Worm (Caenorhabditis elegans): Measurements from ENCODE around the gene C05E11.2.

C05E11.2 gene

ce11 chrX:4578581-4578980 is 8.1 kb upstream of the C05E11.2 start:
- no peak for TF ChIP-seq F10E7.11 (tag; optimal IDR thresholded peaks at IDR 0.05)
- no peak for TF ChIP-seq ztf-3 (GFP tag; optimal IDR thresholded peaks at IDR 0.05)
- TF ChIP-seq unc-130 (GFP tag; optimal IDR thresholded peaks at IDR 0.05) = no peak
- no peak for TF ChIP-seq attf-3 (GFP tag; conservative IDR thresholded peaks at IDR 0.05)
- TF ChIP-seq dpl-1 (GFP tag; optimal IDR thresholded peaks at IDR 0.05) = no peak

- TF ChIP-seq him-1 (tag; optimal IDR thresholded peaks at IDR 0.05) (no peak), mcd-1 (GFP tag; IDR thresholded peaks at IDR 0.05) (no peak), zim-3 (tag; optimal IDR thresholded peaks at IDR 0.05) (no peak), chd-7 (tag; optimal IDR thresholded peaks at IDR 0.05) (no peak), snpc-1.3 (tag; optimal IDR thresholded peaks at IDR 0.05; ENCODE audit: insufficient read depth) (no peak), F22D6.2 (tag; optimal IDR thresholded peaks at IDR 0.05) (no peak), Y79H2A.3 (GFP tag; conservative IDR thresholded peaks at IDR 0.05) (no peak), B0261.1 (tag; optimal IDR thresholded peaks at IDR 0.05) (no peak), ceh-91 (GFP tag; IDR thresholded peaks at IDR 0.05) (no peak), mes-4 (tag; optimal IDR thresholded peaks at IDR 0.05) (no peak), bed-1 (GFP tag; IDR thresholded peaks at IDR 0.05) (no peak), hmg-20 (GFP tag; IDR thresholded peaks at IDR 0.05) (no peak), F57C9.4 (tag; optimal IDR thresholded peaks at IDR 0.05) (no peak), lsy-27 (tag; optimal IDR thresholded peaks at IDR 0.05; ENCODE audit: borderline replicate concordance, insufficient read depth) (no peak)
These were observed 1.1 kb upstream of the C05E11.2 start, which contains the start of gene C05E11.7 for ce11 chrX:4585579-4585978. TSS of gene C05E11.7 (minus strand) at chrX:4585679.

- TF ChIP-seq Y56A3A.18 (GFP tag; IDR thresholded peaks at IDR 0.05) (no peak), madf-10 (tag; optimal IDR thresholded peaks at IDR 0.05) (no peak), nhr-80 (tag; optimal IDR thresholded peaks at IDR 0.05) (peak; percentile 54), ztf-18 (tag; optimal IDR thresholded peaks at IDR 0.05) (peak; percentile 90), somi-1 (GFP tag; optimal IDR thresholded peaks at IDR 0.05) (no peak), sea-2 (GFP tag; IDR thresholded peaks at IDR 0.05) (no peak), bed-1 (GFP tag; IDR thresholded peaks at IDR 0.05) (no peak), snpc-4 (GFP tag; optimal IDR thresholded peaks at IDR 0.05) (no peak), snpc-4 (tag; optimal IDR thresholded peaks at IDR 0.05) (peak in 1 of 4 experiments; percentile 29), let-607 (tag; optimal IDR thresholded peaks at IDR 0.05) (peak; percentile 50 to 63), hsf-1 (GFP tag; IDR thresholded peaks at IDR 0.05) (no peak), B0019.2 (GFP tag; conservative IDR thresholded peaks at IDR 0.05) (no peak), sptf-2 (GFP tag; optimal IDR thresholded peaks at IDR 0.05) (no peak), ztf-22 (GFP tag; optimal IDR thresholded peaks at IDR 0.05) (no peak), xnd-1 (tag; optimal IDR thresholded peaks at IDR 0.05) (no peak), attf-5 (GFP tag; optimal IDR thresholded peaks at IDR 0.05) (peak; percentile 7), dox-1 (GFP tag; IDR thresholded peaks at IDR 0.05) (no peak)
These were observed 1.2 kb downstream of the C05E11.2 start for ce11 chrX:4587934-4588333.

ce11 chrX:4588462-4588861 is 1.7 kb downstream of the C05E11.2 start, which contains the start of gene lnp-1:
TSS of gene lnp-1 (plus strand) at chrX:4588762.
- no peak for TF ChIP-seq mes-4 (tag; optimal IDR thresholded peaks at IDR 0.05)
- no peak for TF ChIP-seq ets-4 (GFP tag; optimal IDR thresholded peaks at IDR 0.05)
- no peak for TF ChIP-seq ztf-26 (tag; optimal IDR thresholded peaks at IDR 0.05)
- no peak for TF ChIP-seq pbrm-1 (GFP tag; IDR thresholded peaks at IDR 0.05)
- no peak for TF ChIP-seq Y95B8A.8 (GFP tag; IDR thresholded peaks at IDR 0.05)
- no peak for TF ChIP-seq C06A6.2 (GFP tag; conservative IDR thresholded peaks at IDR 0.05)
- TF ChIP-seq atf-7 (tag; optimal IDR thresholded peaks at IDR 0.05) = no peak
- TF ChIP-seq bed-2 (GFP tag; IDR thresholded peaks at IDR 0.05) = no peak
- no peak for TF ChIP-seq C17E4.6 (GFP tag; IDR thresholded peaks at IDR 0.05)
- TF ChIP-seq F23B12.7 (tag; optimal IDR thresholded peaks at IDR 0.05; ENCODE audit: insufficient read depth) = no peak
- no peak for TF ChIP-seq ztf-3 (GFP tag; optimal IDR thresholded peaks at IDR 0.05)
